Worm (Caenorhabditis elegans) whole organism, L2 larva: ENCODE data around the gene K10D11.6.

ENCODE experiments used
- C34F6.9 ChIP-seq: fragments of 150-350 bp; optimal IDR thresholded peaks from 2 replicates; lab custom pipeline; 2014; ENCODE audit warnings: missing biosample characterization, missing genetic modification characterization
- F13H6.1 ChIP-seq: sonication (generic microtip); optimal IDR thresholded peaks from 2 replicates; lab custom pipeline; 2016; ENCODE audit warnings: missing genetic modification characterization, missing compliant biosample characterization
- Y55F3AM.14 ChIP-seq: fragments of 200-800 bp; sonication (Bioruptor generic); optimal IDR thresholded peaks from 2 replicates; lab custom pipeline; 2018; ENCODE audit warnings: mild to moderate bottlenecking, missing genetic modification characterization, missing compliant biosample characterization
- ZK546.5 ChIP-seq: sonication (generic microtip); optimal IDR thresholded peaks from 2 replicates; lab custom pipeline; 2017; ENCODE audit warnings: missing biosample characterization, missing genetic modification characterization
- alr-1 ChIP-seq: fragments of 150-350 bp; optimal IDR thresholded peaks from 2 replicates; lab custom pipeline; 2014; ENCODE audit warnings: missing biosample characterization, missing genetic modification characterization
- aly-2 ChIP-seq: fragments of 150-350 bp; optimal IDR thresholded peaks from 2 replicates; lab custom pipeline; 2014; ENCODE audit warnings: missing biosample characterization, missing genetic modification characterization
- ama-1 ChIP-seq: fragments of 150-350 bp; optimal IDR thresholded peaks from 2 replicates; lab custom pipeline; 2018; ENCODE audit warnings: inconsistent platforms
- blmp-1 ChIP-seq: sonication (generic microtip); optimal IDR thresholded peaks from 2 replicates; lab custom pipeline; 2017; ENCODE audit warnings: missing genetic modification characterization, mild to moderate bottlenecking, missing compliant biosample characterization, antibody characterized with exemption, moderate library complexity; ENCODE audit not compliant: insufficient read depth
- crh-2 ChIP-seq: sonication (generic microtip); optimal IDR thresholded peaks from 2 replicates; lab custom pipeline; 2017; ENCODE audit warnings: missing biosample characterization, missing genetic modification characterization
- dmd-4 ChIP-seq: sonication (generic microtip); optimal IDR thresholded peaks from 2 replicates; lab custom pipeline; 2017; ENCODE audit warnings: missing biosample characterization, missing genetic modification characterization
- egl-27 ChIP-seq: sonication (generic microtip); optimal IDR thresholded peaks from 3 replicates; lab custom pipeline; 2017; ENCODE audit warnings: missing biosample characterization, missing genetic modification reagents, missing genetic modification characterization
- elt-1 ChIP-seq: fragments of 150-350 bp; optimal IDR thresholded peaks from 2 replicates; lab custom pipeline; 2014; ENCODE audit warnings: missing biosample characterization, missing genetic modification characterization
- fos-1 ChIP-seq: fragments of 150-350 bp; optimal IDR thresholded peaks from 2 replicates; lab custom pipeline; 2014; ENCODE audit warnings: missing biosample characterization, missing genetic modification characterization
- gmeb-1 ChIP-seq: fragments of 150-350 bp; optimal IDR thresholded peaks from 2 replicates; lab custom pipeline; 2014; ENCODE audit warnings: missing biosample characterization, missing genetic modification characterization
- lin-11 ChIP-seq: fragments of 150-350 bp; sonication (generic microtip); optimal IDR thresholded peaks from 2 replicates; lab custom pipeline; 2014; ENCODE audit warnings: missing biosample characterization, missing genetic modification characterization, inconsistent platforms, mixed read lengths
- lin-13 ChIP-seq: fragments of 150-350 bp; optimal IDR thresholded peaks from 2 replicates; lab custom pipeline; 2014; ENCODE audit warnings: missing biosample characterization, missing genetic modification reagents, missing genetic modification characterization
- lin-39 ChIP-seq: fragments of 150-350 bp; optimal IDR thresholded peaks from 2 replicates; lab custom pipeline; 2014; ENCODE audit warnings: missing biosample characterization, missing genetic modification reagents, missing genetic modification characterization
- lsy-2 ChIP-seq, 2 experiments: fragments of 150-350 bp in 1 of 2; sonication (generic microtip) in 1 of 2; optimal IDR thresholded peaks; 2 replicates each; lab custom pipeline; 2014 to 2017; ENCODE audit warnings: missing biosample characterization in 2 of 2, missing genetic modification characterization in 2 of 2
- mdl-1 ChIP-seq, 2 experiments: fragments of 150-350 bp in 1 of 2; sonication (generic microtip) in 1 of 2; optimal IDR thresholded peaks; 2 replicates each; lab custom pipeline; 2017; ENCODE audit warnings: missing biosample characterization in 2 of 2, missing genetic modification characterization in 2 of 2
- nhr-11 ChIP-seq: fragments of 150-350 bp; optimal IDR thresholded peaks from 2 replicates; lab custom pipeline; 2014; ENCODE audit warnings: missing biosample characterization, missing genetic modification characterization
- nhr-12 ChIP-seq: fragments of 150-350 bp; optimal IDR thresholded peaks from 2 replicates; lab custom pipeline; 2014; ENCODE audit warnings: missing biosample characterization, missing genetic modification characterization
- nhr-129 ChIP-seq: fragments of 150-350 bp; optimal IDR thresholded peaks from 2 replicates; lab custom pipeline; 2014; ENCODE audit warnings: missing biosample characterization, missing genetic modification characterization
- nhr-21 ChIP-seq: fragments of 150-350 bp; optimal IDR thresholded peaks from 2 replicates; lab custom pipeline; 2014; ENCODE audit warnings: missing biosample characterization, missing genetic modification characterization
- nhr-25 ChIP-seq: fragments of 150-350 bp; sonication (generic microtip); optimal IDR thresholded peaks from 3 replicates; lab custom pipeline; 2014; ENCODE audit warnings: missing biosample characterization, missing genetic modification characterization
- peb-1 ChIP-seq: fragments of 150-350 bp; optimal IDR thresholded peaks from 2 replicates; lab custom pipeline; 2014; ENCODE audit warnings: missing biosample characterization, missing genetic modification characterization
- skn-1 ChIP-seq: sonication (generic microtip); optimal IDR thresholded peaks from 2 replicates; lab custom pipeline; 2017; ENCODE audit warnings: missing biosample characterization, missing genetic modification characterization
- sma-3 ChIP-seq: sonication (generic microtip); optimal IDR thresholded peaks from 2 replicates; lab custom pipeline; 2016; ENCODE audit warnings: missing genetic modification reagents, missing genetic modification characterization, missing compliant biosample characterization
- sma-9 ChIP-seq, 2 experiments: fragments of 150-350 bp in 1 of 2; sonication (generic microtip) in 1 of 2; optimal IDR thresholded peaks; 2 replicates each; lab custom pipeline; 2014 to 2016; ENCODE audit warnings: missing genetic modification characterization in 2 of 2, mild to moderate bottlenecking in 1 of 2, missing biosample characterization in 1 of 2, missing compliant biosample characterization in 1 of 2, missing genetic modification reagents in 1 of 2, moderate library complexity in 1 of 2
- snpc-4 ChIP-seq: fragments of 150-350 bp; optimal IDR thresholded peaks from 2 replicates; lab custom pipeline; 2014; ENCODE audit warnings: missing biosample characterization, missing genetic modification characterization
- unc-39 ChIP-seq: fragments of 150-350 bp; optimal IDR thresholded peaks from 2 replicates; lab custom pipeline; 2014; ENCODE audit warnings: missing biosample characterization, missing genetic modification characterization
- unc-55 ChIP-seq: fragments of 150-350 bp; sonication (generic microtip); optimal IDR thresholded peaks from 3 replicates; lab custom pipeline; 2014; ENCODE audit warnings: missing biosample characterization, missing genetic modification reagents, missing genetic modification characterization
- unc-62 ChIP-seq: fragments of 150-350 bp; optimal IDR thresholded peaks from 2 replicates; lab custom pipeline; 2014; ENCODE audit warnings: missing biosample characterization, missing genetic modification reagents, missing genetic modification characterization
- zag-1 ChIP-seq: fragments of 150-350 bp; optimal IDR thresholded peaks from 2 replicates; lab custom pipeline; 2014; ENCODE audit warnings: missing biosample characterization, missing genetic modification characterization

The K10D11.6 gene

ce11 chrIV:13027801-13028641 lies 38.8 kb upstream of the K10D11.6 start (continued):
- TF ChIP-seq dmd-4 (tag; lab: Kevin White, UChicago) (no peak), nhr-11 (tag; lab: Kevin White, UChicago) (no peak), ama-1 (lab: Kevin White, UChicago) (no peak), nhr-129 (tag; lab: Kevin White, UChicago) (peak; percentile 32), fos-1 (tag; lab: Kevin White, UChicago) (no peak), elt-1 (tag; lab: Kevin White, UChicago) (no peak), unc-62 (GFP tag; lab: Kevin White, UChicago) (no peak), sma-3 (GFP tag; lab: Kevin White, UChicago) (no peak), aly-2 (no peak)

ce11 chrIV:13026762-13027161 lies 37.5 kb upstream of the K10D11.6 start:
- TF ChIP-seq sma-9 (GFP tag; optimal IDR thresholded peaks at IDR 0.05; lab: Kevin White, UChicago) (peak; percentile 85), sma-9 (tag; optimal IDR thresholded peaks at IDR 0.05; lab: Kevin White, UChicago) (no peak), crh-2 (tag; lab: Kevin White, UChicago) (peak; percentile 2), lin-39 (tag; lab: Kevin White, UChicago) (no peak), nhr-25 (tag; lab: Kevin White, UChicago) (no peak), mdl-1 (tag; optimal IDR thresholded peaks at IDR 0.05; lab: Kevin White, UChicago) (peak in 1 of 2 experiments; percentile 8), fos-1 (tag; lab: Kevin White, UChicago) (peak; percentile 69), blmp-1 (no peak)

ce11 chrIV:13025853-13026343 lies 36.6 kb upstream of the K10D11.6 start:
- TF ChIP-seq mdl-1 (tag; optimal IDR thresholded peaks at IDR 0.05; lab: Kevin White, UChicago), result peak; percentile 7 to 46
- peak; percentile 81 for TF ChIP-seq nhr-129 (tag; lab: Kevin White, UChicago)
- TF ChIP-seq crh-2 (tag; lab: Kevin White, UChicago), result peak; percentile 58
- no peak for TF ChIP-seq peb-1
- TF ChIP-seq C34F6.9 (tag; lab: Kevin White, UChicago), result peak; percentile 58
- TF ChIP-seq lin-11, result peak; percentile 2
- peak; percentile 1 to 23 for TF ChIP-seq lsy-2 (tag; optimal IDR thresholded peaks at IDR 0.05; lab: Kevin White, UChicago)
- TF ChIP-seq nhr-12 (tag; lab: Kevin White, UChicago), result no peak
- no peak for TF ChIP-seq snpc-4 (tag; lab: Kevin White, UChicago)
- TF ChIP-seq gmeb-1 (tag; lab: Kevin White, UChicago), result no peak
- TF ChIP-seq lin-13 (GFP tag; lab: Kevin White, UChicago), result peak; percentile 12
- TF ChIP-seq Y55F3AM.14 (GFP tag; lab: Kevin White, UChicago), result peak; percentile 44
- TF ChIP-seq F13H6.1 (tag; lab: Kevin White, UChicago), result peak; percentile 49
- peak; percentile 4 for TF ChIP-seq egl-27 (tag; lab: Kevin White, UChicago)
- TF ChIP-seq unc-55, result peak; percentile 75
- TF ChIP-seq zag-1 (tag; lab: Kevin White, UChicago), result peak; percentile 17

DNA sequence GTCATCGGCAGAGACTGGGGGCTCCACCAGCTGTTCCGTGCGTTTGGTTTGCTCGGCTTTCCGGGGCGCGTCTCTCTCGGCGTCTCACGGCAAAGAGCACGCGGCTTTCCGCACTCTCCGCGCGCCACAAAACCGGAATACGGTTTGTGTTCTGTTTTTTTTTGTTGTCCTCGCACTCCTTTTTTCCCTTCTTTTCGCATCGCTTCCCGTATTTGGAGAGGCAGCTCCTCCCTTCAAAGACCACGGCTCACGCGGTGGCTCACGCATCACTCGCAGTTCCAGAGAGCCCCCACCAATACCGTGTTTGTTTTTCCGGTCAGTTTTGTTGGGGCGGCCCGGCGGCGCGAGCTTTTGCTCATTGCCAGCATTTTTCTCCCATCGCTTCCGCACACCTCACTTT lies 33.6 kb upstream of the K10D11.6 start:
- no peak for TF ChIP-seq alr-1 (tag; lab: Kevin White, UChicago)
- no peak for TF ChIP-seq ZK546.5
- TF ChIP-seq mdl-1 (tag; optimal IDR thresholded peaks at IDR 0.05; lab: Kevin White, UChicago), result no peak
- no peak for TF ChIP-seq blmp-1
- TF ChIP-seq skn-1 (tag; lab: Kevin White, UChicago), result no peak
- no peak for TF ChIP-seq nhr-21 (tag; lab: Kevin White, UChicago)

DNA sequence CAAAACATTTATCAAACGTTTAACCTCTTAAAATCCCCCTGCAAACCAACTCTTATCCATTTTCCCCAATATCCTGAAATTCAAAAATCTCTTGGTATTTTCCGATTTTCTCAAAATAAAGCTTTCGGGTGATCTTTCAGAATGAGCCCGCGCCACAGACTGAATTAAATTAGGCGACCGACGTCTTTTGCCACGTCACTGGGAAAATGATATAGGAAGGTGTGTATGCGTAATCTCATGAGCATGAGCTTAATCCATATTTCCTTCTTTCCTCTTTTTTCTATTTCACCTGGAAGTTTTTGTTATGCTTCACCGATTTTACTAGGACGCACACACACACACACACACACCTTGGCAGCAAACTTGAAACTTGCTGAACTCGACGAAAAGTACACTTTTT lies 31.8 kb upstream of the K10D11.6 start:
- TF ChIP-seq crh-2 (tag; lab: Kevin White, UChicago), result peak; percentile 26
- TF ChIP-seq sma-9 (GFP tag; optimal IDR thresholded peaks at IDR 0.05; lab: Kevin White, UChicago), result peak; percentile 24
- TF ChIP-seq sma-9 (tag; optimal IDR thresholded peaks at IDR 0.05; lab: Kevin White, UChicago), result no peak
- TF ChIP-seq unc-39 (tag; lab: Kevin White, UChicago), result no peak
